Worm (Caenorhabditis elegans) whole organism, mixed stage, embryonic: Measurements from ENCODE around the gene F58A4.2.
A peak's percentile ranks its signal among the peaks of the same experiment; 100 is the strongest.

Experiments
- M03D4.4 ChIP-seq: sonication (generic microtip); optimal IDR thresholded peaks from 2 replicates; lab custom pipeline; 2017; ENCODE audit warnings: mild to moderate bottlenecking, missing genetic modification characterization, missing compliant biosample characterization
- bed-3 ChIP-seq: fragments of 200-800 bp; sonication (Bioruptor generic); optimal IDR thresholded peaks from 3 replicates; lab custom pipeline; 2018; ENCODE audit warnings: mild to moderate bottlenecking, missing genetic modification characterization, moderate library complexity, missing compliant biosample characterization
- blmp-1 ChIP-seq: fragments of 150-350 bp; optimal IDR thresholded peaks from 2 replicates; lab custom pipeline; 2014; ENCODE audit warnings: missing biosample characterization, missing genetic modification characterization
- ceh-39 ChIP-seq: fragments of 150-350 bp; optimal IDR thresholded peaks from 2 replicates; lab custom pipeline; 2014; ENCODE audit warnings: missing biosample characterization, missing genetic modification characterization
- ceh-43 ChIP-seq: fragments of 200-800 bp; sonication (Bioruptor generic); optimal IDR thresholded peaks from 2 replicates; lab custom pipeline; 2018; ENCODE audit warnings: mild to moderate bottlenecking, missing genetic modification characterization, moderate library complexity, missing compliant biosample characterization
- ceh-83 ChIP-seq: fragments of 200-800 bp; sonication (Bioruptor generic); optimal IDR thresholded peaks from 2 replicates; lab custom pipeline; 2018; ENCODE audit warnings: mild to moderate bottlenecking, missing genetic modification characterization, missing compliant biosample characterization
- cnd-1 ChIP-seq: fragments of 200-800 bp; sonication (Bioruptor generic); optimal IDR thresholded peaks from 2 replicates; lab custom pipeline; 2018; ENCODE audit warnings: mild to moderate bottlenecking, missing genetic modification characterization, missing compliant biosample characterization
- drap-1 ChIP-seq: fragments of 200-800 bp; sonication (Bioruptor generic); optimal IDR thresholded peaks from 3 replicates; lab custom pipeline; 2018; ENCODE audit warnings: mild to moderate bottlenecking, missing genetic modification characterization, missing compliant biosample characterization
- elt-1 ChIP-seq: sonication (generic microtip); optimal IDR thresholded peaks from 2 replicates; lab custom pipeline; 2017; ENCODE audit warnings: missing genetic modification characterization, mild to moderate bottlenecking, missing compliant biosample characterization, antibody characterized with exemption, moderate library complexity, borderline replicate concordance; ENCODE audit not compliant: insufficient read depth
- elt-3 ChIP-seq: fragments of 150-350 bp; optimal IDR thresholded peaks from 2 replicates; lab custom pipeline; 2014; ENCODE audit warnings: missing biosample characterization, missing genetic modification characterization
- flh-1 ChIP-seq: fragments of 200-800 bp; sonication (Bioruptor generic); optimal IDR thresholded peaks from 2 replicates; lab custom pipeline; 2018; ENCODE audit warnings: mild to moderate bottlenecking, missing genetic modification characterization, moderate library complexity, missing compliant biosample characterization
- hlh-1 ChIP-seq: fragments of 150-350 bp; optimal IDR thresholded peaks from 2 replicates; lab custom pipeline; 2014; ENCODE audit warnings: missing biosample characterization, missing genetic modification reagents, missing genetic modification characterization
- lin-13 ChIP-seq: fragments of 150-350 bp; optimal IDR thresholded peaks from 2 replicates; lab custom pipeline; 2014; ENCODE audit warnings: missing biosample characterization, missing genetic modification characterization
- lin-32 ChIP-seq: fragments of 200-800 bp; sonication (Bioruptor generic); optimal IDR thresholded peaks from 2 replicates; lab custom pipeline; 2018; ENCODE audit warnings: mild to moderate bottlenecking, missing genetic modification characterization, missing compliant biosample characterization
- lsy-2 ChIP-seq: fragments of 150-350 bp; optimal IDR thresholded peaks from 2 replicates; lab custom pipeline; 2014; ENCODE audit warnings: missing biosample characterization, missing genetic modification characterization
- mab-5 ChIP-seq: fragments of 150-350 bp; optimal IDR thresholded peaks from 2 replicates; lab custom pipeline; 2014; ENCODE audit warnings: missing biosample characterization, missing genetic modification characterization
- mep-1 ChIP-seq: fragments of 150-350 bp; optimal IDR thresholded peaks from 2 replicates; lab custom pipeline; 2017; ENCODE audit warnings: missing biosample characterization, missing genetic modification reagents, missing genetic modification characterization, inconsistent platforms
- mls-2 ChIP-seq: sonication (generic microtip); optimal IDR thresholded peaks from 2 replicates; lab custom pipeline; 2016; ENCODE audit warnings: mild to moderate bottlenecking, missing genetic modification characterization, moderate library complexity, missing compliant biosample characterization
- nhr-12 ChIP-seq: fragments of 150-350 bp; optimal IDR thresholded peaks from 2 replicates; lab custom pipeline; 2014; ENCODE audit warnings: missing biosample characterization, missing genetic modification characterization
- nhr-2 ChIP-seq: fragments of 150-350 bp; optimal IDR thresholded peaks from 2 replicates; lab custom pipeline; 2014; ENCODE audit warnings: missing biosample characterization, missing genetic modification characterization
- nhr-237 ChIP-seq: fragments of 150-350 bp; optimal IDR thresholded peaks from 2 replicates; lab custom pipeline; 2014; ENCODE audit warnings: missing biosample characterization, missing genetic modification characterization
- nhr-28 ChIP-seq: fragments of 150-350 bp; optimal IDR thresholded peaks from 2 replicates; lab custom pipeline; 2014; ENCODE audit warnings: missing biosample characterization, missing genetic modification characterization
- nhr-76 ChIP-seq: sonication (generic microtip); optimal IDR thresholded peaks from 2 replicates; lab custom pipeline; 2017; ENCODE audit warnings: missing biosample characterization, missing genetic modification characterization
- sptf-1 ChIP-seq: sonication (generic microtip); optimal IDR thresholded peaks from 2 replicates; lab custom pipeline; 2017; ENCODE audit warnings: mild to moderate bottlenecking, missing genetic modification characterization, moderate library complexity, missing compliant biosample characterization
- tbx-8 ChIP-seq: fragments of 200-800 bp; sonication (Bioruptor generic); optimal IDR thresholded peaks from 2 replicates; lab custom pipeline; 2018; ENCODE audit warnings: mild to moderate bottlenecking, missing genetic modification characterization, moderate library complexity, missing compliant biosample characterization
- unc-120 ChIP-seq: sonication (generic microtip); optimal IDR thresholded peaks from 2 replicates; lab custom pipeline; 2017; ENCODE audit warnings: missing genetic modification characterization, missing compliant biosample characterization; ENCODE audit not compliant: poor library complexity, severe bottlenecking
- unc-39 ChIP-seq: fragments of 150-350 bp; optimal IDR thresholded peaks from 2 replicates; lab custom pipeline; 2014; ENCODE audit warnings: missing biosample characterization, missing genetic modification characterization
- unc-62 ChIP-seq: fragments of 150-350 bp; optimal IDR thresholded peaks from 2 replicates; lab custom pipeline; 2014; ENCODE audit warnings: missing biosample characterization, missing genetic modification reagents, missing genetic modification characterization
- ztf-11 ChIP-seq: fragments of 150-350 bp; optimal IDR thresholded peaks from 2 replicates; lab custom pipeline; 2014; ENCODE audit warnings: missing biosample characterization, missing genetic modification characterization

Gene F58A4.2

DNA sequence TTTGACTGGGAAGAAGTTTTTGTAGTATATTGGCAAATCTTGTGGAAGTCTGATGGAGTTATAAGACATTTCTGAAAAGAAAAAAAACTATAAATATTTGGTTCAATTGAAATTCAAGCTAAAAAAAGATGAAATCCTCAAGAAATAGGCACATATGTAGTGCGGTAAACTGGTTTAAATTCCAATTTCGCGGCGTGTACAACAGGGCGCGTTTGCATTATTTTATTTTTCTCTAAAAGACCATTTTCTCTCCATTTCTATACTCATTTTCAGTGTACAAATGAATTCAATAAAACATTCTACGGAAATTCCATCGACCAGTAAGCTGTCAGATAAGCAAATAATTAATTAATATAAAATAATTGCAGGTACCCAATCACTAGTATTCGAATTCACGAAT lies 13.7 kb upstream of the F58A4.2 start, which contains the start of the genes pri-1 and F58A4.6:
Gene pri-1 (minus strand): TSS at position 71 of the 400 bp plus-strand sequence.
Gene F58A4.6 (plus strand): TSS at position 272 of the 400 bp plus-strand sequence.
- TF ChIP-seq ceh-83 (GFP tag; lab: Kevin White, UChicago) (no peak), nhr-237 (peak; percentile 11), lsy-2 (tag; lab: Kevin White, UChicago) (peak; percentile 38)

ce11 chrIII:9612097-9612496 lies 11.6 kb upstream of the F58A4.2 start, which contains the start of gene bbs-4:
TSS of gene bbs-4 (minus strand) at chrIII:9612197.
- TF ChIP-seq unc-120 (no peak), nhr-2 (tag; lab: Kevin White, UChicago) (no peak), bed-3 (GFP tag; lab: Kevin White, UChicago) (no peak), M03D4.4 (tag; lab: Kevin White, UChicago) (no peak), drap-1 (GFP tag; lab: Kevin White, UChicago) (no peak), elt-1 (tag; lab: Kevin White, UChicago) (no peak), unc-39 (tag; lab: Kevin White, UChicago) (no peak), nhr-12 (no peak)

DNA sequence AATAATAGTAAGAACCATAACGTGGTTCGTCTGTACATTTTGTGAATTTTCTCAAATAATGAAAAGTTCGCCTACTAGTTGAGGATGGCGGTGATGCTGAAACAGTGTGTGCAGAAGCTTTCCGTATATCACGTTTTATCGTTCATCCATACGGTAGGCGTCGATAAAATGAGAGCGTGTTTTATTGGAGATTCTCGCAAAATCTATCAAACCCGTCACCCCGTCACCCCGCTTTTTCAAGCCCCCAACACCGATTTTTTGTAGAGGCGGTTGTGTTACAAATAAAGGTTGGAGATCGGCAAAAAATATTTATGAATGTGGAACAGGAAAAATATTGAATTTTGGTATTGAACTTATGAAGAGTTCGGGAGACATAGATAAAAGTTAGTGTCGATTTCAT lies 8.1 kb upstream of the F58A4.2 start, which contains the start of gene clec-161:
Gene clec-161 (minus strand): TSS at position 101 of the 400 bp plus-strand sequence.
- TF ChIP-seq mls-2 = no peak
- no peak for TF ChIP-seq mep-1 (tag; lab: Kevin White, UChicago)
- TF ChIP-seq ztf-11 (tag; lab: Kevin White, UChicago) = no peak
- TF ChIP-seq drap-1 (GFP tag; lab: Kevin White, UChicago) = no peak
- TF ChIP-seq nhr-2 (tag; lab: Kevin White, UChicago) = no peak
- TF ChIP-seq bed-3 (GFP tag; lab: Kevin White, UChicago) = no peak
- no peak for TF ChIP-seq hlh-1 (tag; lab: Kevin White, UChicago)
- no peak for TF ChIP-seq lin-13
- TF ChIP-seq unc-62 = no peak
- no peak for TF ChIP-seq nhr-237
- no peak for TF ChIP-seq nhr-12
- no peak for TF ChIP-seq nhr-28
- TF ChIP-seq unc-39 (tag; lab: Kevin White, UChicago) = no peak
- no peak for TF ChIP-seq M03D4.4 (tag; lab: Kevin White, UChicago)
- no peak for TF ChIP-seq ceh-43
- TF ChIP-seq sptf-1 (tag; lab: Kevin White, UChicago) = no peak
- TF ChIP-seq ceh-83 (GFP tag; lab: Kevin White, UChicago) = no peak

- TF ChIP-seq ceh-83 (GFP tag; lab: Kevin White, UChicago) = no peak
- TF ChIP-seq nhr-2 (tag; lab: Kevin White, UChicago) = no peak
- no peak for TF ChIP-seq nhr-237
- TF ChIP-seq mls-2 = no peak
- no peak for TF ChIP-seq ceh-39
- no peak for TF ChIP-seq nhr-12
- TF ChIP-seq blmp-1 (tag; lab: Kevin White, UChicago) = no peak
- TF ChIP-seq elt-1 (tag; lab: Kevin White, UChicago) = no peak
- TF ChIP-seq bed-3 (GFP tag; lab: Kevin White, UChicago) = no peak
- no peak for TF ChIP-seq ceh-43
- TF ChIP-seq unc-62 = no peak
Measured at ce11 chrIII:9598168-9598567, 2.4 kb downstream of the F58A4.2 start, which contains the start of gene F58A4.1. TSS of gene F58A4.1 (plus strand) at chrIII:9598468.

DNA sequence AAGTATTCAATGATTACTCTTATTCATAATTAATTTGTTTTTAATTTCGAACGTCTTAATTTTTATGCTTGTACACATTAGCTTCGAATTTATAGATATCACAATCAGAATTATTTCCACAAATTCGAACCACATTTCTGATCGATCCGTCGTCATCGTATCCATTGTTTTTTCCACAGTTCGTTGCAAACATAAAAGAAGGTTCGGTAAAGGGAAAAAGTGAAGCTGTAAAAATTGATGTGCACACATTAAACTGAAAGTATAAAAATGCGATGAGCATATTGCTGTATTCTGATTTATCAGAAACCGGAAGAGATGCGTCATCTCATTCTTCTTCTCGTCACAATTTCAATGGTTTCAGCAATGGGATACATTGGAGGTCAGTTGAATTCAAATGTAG lies 3.5 kb downstream of the F58A4.2 start, which contains the start of gene C48B4.12:
Gene C48B4.12 (plus strand): TSS at position 301 of the 400 bp plus-strand sequence.
- TF ChIP-seq unc-39 (tag; lab: Kevin White, UChicago) = no peak
- no peak for TF ChIP-seq mab-5
- TF ChIP-seq flh-1 (GFP tag; lab: Kevin White, UChicago) = no peak
- no peak for TF ChIP-seq ceh-39
- no peak for TF ChIP-seq nhr-12
- no peak for TF ChIP-seq nhr-2 (tag; lab: Kevin White, UChicago)
- no peak for TF ChIP-seq nhr-237
- TF ChIP-seq mep-1 (tag; lab: Kevin White, UChicago) = no peak

- TF ChIP-seq nhr-76 (no peak), drap-1 (GFP tag; lab: Kevin White, UChicago) (no peak), lin-32 (GFP tag; lab: Kevin White, UChicago) (no peak), tbx-8 (GFP tag; lab: Kevin White, UChicago) (no peak), ceh-43 (no peak), mls-2 (no peak), cnd-1 (tag; lab: Kevin White, UChicago) (no peak), elt-1 (tag; lab: Kevin White, UChicago) (no peak), mab-5 (no peak), sptf-1 (tag; lab: Kevin White, UChicago) (no peak), elt-3 (tag; lab: Kevin White, UChicago) (no peak), nhr-2 (tag; lab: Kevin White, UChicago) (no peak), unc-62 (no peak), unc-39 (tag; lab: Kevin White, UChicago) (no peak)
Measured at ce11 chrIII:9595563-9595962, 5.0 kb downstream of the F58A4.2 start, which contains the start of gene rom-2. TSS of gene rom-2 (minus strand) at chrIII:9595663.
